Fruit fly (Drosophila melanogaster) whole organism, prepupa: ENCODE results near the gene CG32817.
A peak's percentile ranks its signal among the peaks of the same experiment; 100 is the strongest.

Source experiments
- CG31627 ChIP-seq: fragments of 200-800 bp; sonication (Bioruptor generic); optimal IDR thresholded peaks from 3 replicates; lab custom pipeline; 2016; ENCODE audit warnings: missing biosample characterization, missing genetic modification characterization
- Eip78C ChIP-seq: fragments of 200-800 bp; sonication (Bioruptor generic); peaks from one replicate; lab custom pipeline; 2016; ENCODE audit warnings: missing biosample characterization, missing genetic modification characterization

The CG32817 gene

DNA sequence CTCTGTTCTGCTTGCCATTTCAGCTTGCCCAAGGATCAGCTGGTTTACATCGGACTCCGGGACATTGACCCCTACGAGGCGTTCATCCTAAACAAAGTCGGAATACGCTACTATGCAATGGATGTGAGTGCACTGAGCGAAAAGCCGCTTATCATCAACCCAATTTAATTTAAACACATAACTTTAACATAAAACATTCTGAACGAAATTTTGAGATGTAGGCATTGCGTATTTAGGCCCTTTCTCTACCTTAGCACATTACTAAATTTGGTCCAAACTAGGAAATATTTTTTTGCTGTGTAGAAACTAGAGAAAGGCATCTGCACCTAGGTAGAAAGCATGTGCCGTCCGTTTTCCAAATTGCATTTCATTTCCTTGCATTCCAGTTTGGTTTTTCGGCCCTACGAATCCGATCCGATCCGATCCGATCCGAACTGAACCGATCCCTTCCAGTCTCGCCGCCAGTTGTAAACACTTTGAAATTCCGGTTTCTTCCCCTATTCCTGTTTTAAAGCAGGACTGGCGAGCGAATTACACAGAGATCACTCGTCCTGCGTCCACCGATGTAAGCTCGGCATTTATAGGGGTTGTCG lies 47.7 kb downstream of the CG32817 start:
- TF ChIP-seq CG31627 (GFP tag; lab: Kevin White, UChicago) (no peak), Eip78C (GFP tag; lab: Kevin White, UChicago) (peak; percentile 47)
